Fruit fly (Drosophila melanogaster) whole organism, embryonic: ENCODE data around the gene Rad1.

Experiments
- Ada2b ChIP-seq: fragments of 200-800 bp; sonication (Bioruptor generic); IDR thresholded peaks from 2 replicates; pipeline ENCODE4 v1.3.6; 2022; ENCODE audit warnings: missing biosample characterization, missing genetic modification characterization
- Aef1 ChIP-seq: fragments of 200-800 bp; sonication (Bioruptor generic); IDR thresholded peaks from 3 replicates; pipeline ENCODE4 v1.3.6; 2022; ENCODE audit warnings: missing biosample characterization, missing genetic modification characterization
- Antp ChIP-seq: fragments of 200-800 bp; sonication (Bioruptor generic); optimal IDR thresholded peaks from 3 replicates; lab custom pipeline; 2016; ENCODE audit warnings: missing biosample characterization, missing genetic modification characterization
- Bdp1 ChIP-seq: fragments of 200-800 bp; sonication (Bioruptor generic); optimal IDR thresholded peaks from 3 replicates; lab custom pipeline; 2016; ENCODE audit warnings: missing biosample characterization, missing genetic modification characterization
- CG11456 ChIP-seq: fragments of 200-800 bp; sonication (Bioruptor generic); IDR thresholded peaks from 3 replicates; pipeline ENCODE4 v1.3.6; 2022; ENCODE audit warnings: missing biosample characterization, missing genetic modification characterization
- CG11695 ChIP-seq: fragments of 200-800 bp; sonication (Bioruptor generic); IDR thresholded peaks from 3 replicates; pipeline ENCODE4 v1.3.6; 2022; ENCODE audit warnings: missing biosample characterization, missing genetic modification characterization
- CG13424 ChIP-seq: fragments of 200-800 bp; sonication (Bioruptor generic); optimal IDR thresholded peaks from 2 replicates; lab custom pipeline; 2019; ENCODE audit warnings: missing biosample characterization, mild to moderate bottlenecking, missing genetic modification characterization, moderate library complexity
- CG14014 ChIP-seq: fragments of 200-800 bp; sonication (Bioruptor generic); IDR thresholded peaks from 2 replicates; pipeline ENCODE4 v1.3.6; 2022; ENCODE audit warnings: missing biosample characterization, missing genetic modification characterization
- CG15269 ChIP-seq: fragments of 200-800 bp; sonication (Bioruptor generic); optimal IDR thresholded peaks from 2 replicates; lab custom pipeline; 2018; ENCODE audit warnings: missing biosample characterization, mild to moderate bottlenecking, missing genetic modification characterization, moderate library complexity
- CG1529 ChIP-seq: fragments of 200-800 bp; sonication (Bioruptor generic); optimal IDR thresholded peaks from 3 replicates; lab custom pipeline; 2018; ENCODE audit warnings: missing biosample characterization, missing genetic modification characterization
- CG15514 ChIP-seq: fragments of 200-800 bp; sonication (Bioruptor generic); optimal IDR thresholded peaks from 3 replicates; lab custom pipeline; 2017; ENCODE audit warnings: missing biosample characterization, missing genetic modification characterization, mild to moderate bottlenecking, moderate library complexity, missing genetic modification reagents
- CG1603 ChIP-seq: fragments of 200-800 bp; sonication (Bioruptor generic); optimal IDR thresholded peaks from 2 replicates; lab custom pipeline; 2019; ENCODE audit warnings: missing biosample characterization, mild to moderate bottlenecking, missing genetic modification characterization, moderate library complexity
- CG17361 ChIP-seq: fragments of 200-800 bp; sonication (Bioruptor generic); IDR thresholded peaks from 3 replicates; pipeline ENCODE4 v1.3.6; 2022; ENCODE audit warnings: missing biosample characterization, missing genetic modification characterization
- CG17385 ChIP-seq: fragments of 200-800 bp; sonication (Bioruptor generic); optimal IDR thresholded peaks from 3 replicates; lab custom pipeline; 2018; ENCODE audit warnings: missing biosample characterization, mild to moderate bottlenecking, missing genetic modification characterization
- CG2678 ChIP-seq: fragments of 200-800 bp; sonication (Bioruptor generic); optimal IDR thresholded peaks from 3 replicates; lab custom pipeline; 2019; ENCODE audit warnings: missing biosample characterization, mild to moderate bottlenecking, missing genetic modification characterization, moderate library complexity
- CG30403 ChIP-seq: fragments of 200-800 bp; sonication (Bioruptor generic); optimal IDR thresholded peaks from 3 replicates; lab custom pipeline; 2016; ENCODE audit warnings: missing biosample characterization, missing genetic modification characterization
- CG4854 ChIP-seq: fragments of 200-800 bp; sonication (Bioruptor generic); optimal IDR thresholded peaks from 2 replicates; lab custom pipeline; 2016; ENCODE audit warnings: missing biosample characterization, missing genetic modification characterization, inconsistent platforms
- CG6813 ChIP-seq: fragments of 200-800 bp; sonication (Bioruptor generic); optimal IDR thresholded peaks from 2 replicates; lab custom pipeline; 2017; ENCODE audit warnings: missing biosample characterization, missing genetic modification characterization, mild to moderate bottlenecking, moderate library complexity, missing genetic modification reagents
- CG7357 ChIP-seq: fragments of 200-800 bp; sonication (Bioruptor generic); IDR thresholded peaks from 3 replicates; pipeline ENCODE4 v1.3.6; 2022; ENCODE audit warnings: missing biosample characterization, missing genetic modification characterization
- CG8290 ChIP-seq, 3 experiments: fragments of 200-800 bp; sonication (Bioruptor generic); optimal IDR thresholded peaks; 2 replicates each; lab custom pipeline; 2016 to 2019; ENCODE audit warnings: missing biosample characterization in 3 of 3, missing genetic modification characterization in 3 of 3, mild to moderate bottlenecking in 2 of 3, moderate library complexity in 1 of 3
- Camta ChIP-seq: fragments of 200-800 bp; sonication (Bioruptor generic); optimal IDR thresholded peaks from 2 replicates; lab custom pipeline; 2016; ENCODE audit warnings: missing biosample characterization, missing genetic modification characterization
- CoRest ChIP-seq: fragments of 200-800 bp; sonication (Bioruptor generic); optimal IDR thresholded peaks from 3 replicates; lab custom pipeline; 2018; ENCODE audit warnings: missing biosample characterization, mild to moderate bottlenecking, missing genetic modification characterization, moderate library complexity
- Ets65A ChIP-seq: fragments of 200-800 bp; sonication (Bioruptor generic); peaks from one replicate; lab custom pipeline; 2016; ENCODE audit warnings: missing biosample characterization, missing genetic modification characterization
- Fer1 ChIP-seq: fragments of 200-800 bp; sonication (Bioruptor generic); optimal IDR thresholded peaks from 2 replicates; lab custom pipeline; 2017; ENCODE audit warnings: missing biosample characterization, mild to moderate bottlenecking, missing genetic modification characterization
- HLH3B ChIP-seq: fragments of 200-800 bp; sonication (Bioruptor generic); IDR thresholded peaks from 2 replicates; pipeline ENCODE4 v1.3.6; 2022; ENCODE audit warnings: missing biosample characterization, missing genetic modification characterization
- Hmx ChIP-seq: fragments of 200-800 bp; sonication (Bioruptor generic); optimal IDR thresholded peaks from 2 replicates; lab custom pipeline; 2016; ENCODE audit warnings: missing biosample characterization, missing genetic modification characterization
- Hr51 ChIP-seq, 2 experiments: fragments of 200-800 bp; sonication (Bioruptor generic); optimal IDR thresholded peaks; 2 replicates in 1 of 2; 3 replicates in 1 of 2; lab custom pipeline; 2016 to 2018; ENCODE audit warnings: missing biosample characterization in 2 of 2, missing genetic modification characterization in 2 of 2, mild to moderate bottlenecking in 1 of 2, moderate library complexity in 1 of 2
- MBD-R2 ChIP-seq: fragments of 200-800 bp; sonication (Bioruptor generic); IDR thresholded peaks from 2 replicates; pipeline ENCODE4 v1.3.6; 2022; ENCODE audit warnings: missing biosample characterization, missing genetic modification characterization
- Meics ChIP-seq: fragments of 200-800 bp; sonication (Bioruptor generic); optimal IDR thresholded peaks from 2 replicates; lab custom pipeline; 2017; ENCODE audit warnings: missing biosample characterization, mild to moderate bottlenecking, missing genetic modification characterization
- NfI ChIP-seq: fragments of 200-800 bp; sonication (Bioruptor generic); optimal IDR thresholded peaks from 3 replicates; lab custom pipeline; 2018; ENCODE audit warnings: missing biosample characterization, mild to moderate bottlenecking, missing genetic modification characterization, moderate library complexity
- Pdp1 ChIP-seq, 2 experiments: fragments of 200-800 bp; sonication (Bioruptor generic); optimal IDR thresholded peaks; 3 replicates each; lab custom pipeline; 2016; ENCODE audit warnings: missing biosample characterization in 2 of 2, missing genetic modification characterization in 2 of 2, mild to moderate bottlenecking in 1 of 2, moderate library complexity in 1 of 2
- Poxn ChIP-seq: fragments of 200-800 bp; sonication (Bioruptor generic); IDR thresholded peaks from 2 replicates; pipeline ENCODE4 v1.3.6; 2022; ENCODE audit warnings: missing biosample characterization, missing genetic modification characterization
- Sox102F ChIP-seq: fragments of 200-800 bp; sonication (Bioruptor generic); optimal IDR thresholded peaks from 2 replicates; lab custom pipeline; 2018; ENCODE audit warnings: missing biosample characterization, mild to moderate bottlenecking, missing genetic modification characterization, moderate library complexity
- Xbp1 ChIP-seq: fragments of 200-800 bp; sonication (Bioruptor generic); optimal IDR thresholded peaks from 3 replicates; lab custom pipeline; 2016; ENCODE audit warnings: missing biosample characterization, mild to moderate bottlenecking, missing genetic modification characterization
- cato ChIP-seq: fragments of 200-800 bp; sonication (Bioruptor generic); optimal IDR thresholded peaks from 2 replicates; lab custom pipeline; 2016; ENCODE audit warnings: missing biosample characterization, missing genetic modification characterization, borderline replicate concordance
- eve ChIP-seq, 2 experiments: fragments of >200 bp; optimal IDR thresholded peaks; 2 replicates each; lab custom pipeline; 2017; ENCODE audit warnings: missing biosample characterization in 2 of 2, missing genetic modification characterization in 2 of 2
- fd96Cb ChIP-seq: fragments of 200-800 bp; sonication (Bioruptor generic); optimal IDR thresholded peaks from 2 replicates; lab custom pipeline; 2018; ENCODE audit warnings: missing biosample characterization, mild to moderate bottlenecking, missing genetic modification characterization, moderate library complexity
- grau ChIP-seq: fragments of 200-800 bp; optimal IDR thresholded peaks from 3 replicates; lab custom pipeline; 2019; ENCODE audit warnings: missing biosample characterization, mild to moderate bottlenecking, missing genetic modification characterization, moderate library complexity
- ind ChIP-seq: fragments of 200-800 bp; sonication (Bioruptor generic); optimal IDR thresholded peaks from 3 replicates; lab custom pipeline; 2016; ENCODE audit warnings: missing biosample characterization, missing genetic modification characterization
- mam ChIP-seq: fragments of 200-800 bp; sonication (Bioruptor generic); optimal IDR thresholded peaks from 3 replicates; lab custom pipeline; 2016; ENCODE audit warnings: missing biosample characterization, missing genetic modification characterization
- onecut ChIP-seq: fragments of 200-800 bp; sonication (Bioruptor generic); IDR thresholded peaks from 2 replicates; pipeline ENCODE4 v1.3.6; 2022; ENCODE audit warnings: missing biosample characterization, missing genetic modification characterization
- pan ChIP-seq, 4 experiments: fragments of >200 bp in 3 of 4; fragments of 200-800 bp in 1 of 4; sonication (Bioruptor generic) in 1 of 4; optimal IDR thresholded peaks in 3 of 4; IDR thresholded peaks in 1 of 4; 2 replicates each; pipeline versions ENCODE4 v1.3.6 to Lab custom; 2017 to 2022; ENCODE audit warnings: missing biosample characterization in 2 of 4, missing genetic modification characterization in 2 of 4, mixed read lengths in 1 of 4
- pb ChIP-seq: fragments of 200-800 bp; sonication (Bioruptor generic); optimal IDR thresholded peaks from 3 replicates; lab custom pipeline; 2016; ENCODE audit warnings: missing biosample characterization, missing genetic modification characterization
- row ChIP-seq: fragments of 200-800 bp; sonication (Bioruptor generic); IDR thresholded peaks from 3 replicates; pipeline ENCODE4 v1.3.6; 2022; ENCODE audit warnings: missing biosample characterization, missing genetic modification characterization
- slbo ChIP-seq: fragments of 200-800 bp; sonication (Bioruptor generic); IDR thresholded peaks from 2 replicates; pipeline ENCODE4 v1.3.6; 2022; ENCODE audit warnings: missing biosample characterization, missing genetic modification characterization
- tgo ChIP-seq: fragments of 200-800 bp; sonication (Bioruptor generic); IDR thresholded peaks from 3 replicates; pipeline ENCODE4 v1.3.6; 2022; ENCODE audit warnings: missing biosample characterization, missing genetic modification characterization
- tin ChIP-seq: fragments of 200-800 bp; sonication (Bioruptor generic); optimal IDR thresholded peaks from 3 replicates; lab custom pipeline; 2016; ENCODE audit warnings: missing biosample characterization, missing genetic modification characterization
- z ChIP-seq: fragments of 200-800 bp; sonication (Bioruptor generic); IDR thresholded peaks from 3 replicates; pipeline ENCODE4 v1.3.6; 2022; ENCODE audit warnings: missing biosample characterization, missing genetic modification characterization
- zen ChIP-seq: fragments of 200-800 bp; sonication (Bioruptor generic); optimal IDR thresholded peaks from 3 replicates; lab custom pipeline; 2018; ENCODE audit warnings: missing biosample characterization, mild to moderate bottlenecking, missing genetic modification characterization, moderate library complexity

The Rad1 gene

dm6 chr2L:2528097-2528496 is 46.8 kb downstream of the Rad1 start (continued):
- TF ChIP-seq zen (tag; lab: Kevin White, UChicago) (no peak), Antp (peak; percentile 41), CG6813 (GFP tag; lab: Kevin White, UChicago) (peak; percentile 10), Hr51 (GFP tag; optimal IDR thresholded peaks at IDR 0.05; lab: Kevin White, UChicago) (peak in 1 of 2 experiments; percentile 29), CG8290 (GFP tag; optimal IDR thresholded peaks at IDR 0.05; lab: Kevin White, UChicago) (no peak), CG8290 (tag; optimal IDR thresholded peaks at IDR 0.05; lab: Kevin White, UChicago) (peak in 1 of 2 experiments; percentile 70), Ada2b (peak; percentile 38; the same call in 1 of the 2 replicates), CG2678 (tag; lab: Kevin White, UChicago) (peak; percentile 52), fd96Cb (tag; lab: Kevin White, UChicago) (peak; percentile 13), Aef1 (0 out of 3 replicates have a peak, but pooled peaks have one; percentile 19), Sox102F (GFP tag; lab: Kevin White, UChicago) (peak; percentile 23), cato (GFP tag; lab: Kevin White, UChicago) (no peak), Poxn (GFP tag; lab: Robert Waterston, UW) (0 out of 2 replicates have a peak, but pooled peaks have one; percentile 7), Xbp1 (GFP tag; lab: Kevin White, UChicago) (peak; percentile 32), onecut (peak; percentile 28; the same call in 1 of the 2 replicates), tgo (GFP tag; lab: Robert Waterston, UW) (peak; percentile 24; the same call in 1 of the 3 replicates), Ets65A (GFP tag; lab: Kevin White, UChicago) (peak; percentile 74), eve (GFP tag; optimal IDR thresholded peaks at IDR 0.05; lab: Kevin White, UChicago) (peak in 1 of 2 experiments; percentile 8), row (GFP tag; lab: Robert Waterston, UW) (peak; percentile 40; the same call in 1 of the 3 replicates), CG17385 (GFP tag; lab: Kevin White, UChicago) (peak; percentile 2), grau (tag; lab: Kevin White, UChicago) (peak; percentile 26), pb (GFP tag; lab: Kevin White, UChicago) (no peak), CG15514 (GFP tag; lab: Kevin White, UChicago) (peak; percentile 17), slbo (peak; percentile 23; the same call in 1 of the 2 replicates), Pdp1 (GFP tag; optimal IDR thresholded peaks at IDR 0.05; lab: Kevin White, UChicago) (no peak), pan (optimal IDR thresholded peaks at IDR 0.05; lab: Kevin White, UChicago) (no peak), pan (GFP tag; optimal IDR thresholded peaks at IDR 0.05 in 1 of 2, IDR thresholded peaks at IDR 0.05 in 1 of 2) (no peak), CG11695 (GFP tag; lab: Robert Waterston, UW) (0 out of 3 replicates have a peak, but pooled peaks have one; percentile 19), CG13424 (tag; lab: Kevin White, UChicago) (peak; percentile 42), Bdp1 (GFP tag; lab: Kevin White, UChicago) (no peak), CG1529 (GFP tag; lab: Kevin White, UChicago) (no peak), CG17361 (GFP tag; lab: Robert Waterston, UW) (no peak), CG30403 (GFP tag; lab: Kevin White, UChicago) (peak; percentile 19), CG14014 (0 out of 2 replicates have a peak, but pooled peaks have one; percentile 38), CG1603 (tag; lab: Kevin White, UChicago) (peak; percentile 53), Camta (GFP tag; lab: Kevin White, UChicago) (no peak), Hmx (GFP tag; lab: Kevin White, UChicago) (no peak), HLH3B (GFP tag; lab: Robert Waterston, UW) (peak; percentile 34; the same call in 1 of the 2 replicates), ind (GFP tag; lab: Kevin White, UChicago) (peak; percentile 19), CG7357 (GFP tag; lab: Robert Waterston, UW) (0 out of 3 replicates have a peak, but pooled peaks have one; percentile 23), Meics (GFP tag; lab: Kevin White, UChicago) (peak; percentile 32), Fer1 (GFP tag; lab: Kevin White, UChicago) (peak; percentile 43), z (GFP tag; lab: Robert Waterston, UW) (no peak), tin (GFP tag; lab: Kevin White, UChicago) (peak; percentile 10), mam (peak; percentile 6), CoRest (tag; lab: Kevin White, UChicago) (peak; percentile 8), CG11456 (peak; percentile 40; the same call in 1 of the 3 replicates), NfI (GFP tag; lab: Kevin White, UChicago) (peak; percentile 48), CG4854 (GFP tag; lab: Kevin White, UChicago) (no peak), CG15269 (tag; lab: Kevin White, UChicago) (peak; percentile 39), MBD-R2 (GFP tag; lab: Robert Waterston, UW) (no peak)
